Worm (Caenorhabditis elegans): ENCODE results near the gene F17E5.2.

The F17E5.2 gene

DNA sequence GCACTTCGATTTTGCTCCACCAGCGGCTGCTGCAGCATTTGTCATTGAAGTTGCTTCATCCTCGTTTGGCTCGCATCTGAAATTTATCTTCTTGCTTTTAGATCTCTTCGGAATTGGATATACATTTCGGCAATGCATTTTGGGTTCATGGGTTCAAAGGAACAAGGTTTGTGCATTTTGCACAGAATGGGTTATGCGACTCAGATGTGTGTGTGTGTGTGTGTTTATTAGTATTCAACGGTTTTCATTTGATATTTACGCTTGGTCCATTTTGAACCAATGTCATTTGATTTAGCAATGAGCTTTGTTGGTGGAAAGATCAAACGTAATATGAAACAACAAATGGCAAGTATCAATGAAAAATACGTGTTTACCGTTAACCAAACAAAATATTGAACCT lies 18.3 kb upstream of the F17E5.2 start:
- TF ChIP-seq ceh-13 (GFP tag; optimal IDR thresholded peaks at IDR 0.05) = no peak
- TF ChIP-seq scrt-1 (GFP tag; IDR thresholded peaks at IDR 0.05) = no peak
- TF ChIP-seq tbx-11 (GFP tag; IDR thresholded peaks at IDR 0.05) = no peak
- no peak for TF ChIP-seq pes-1 (GFP tag; IDR thresholded peaks at IDR 0.05)
- TF ChIP-seq tbx-37 (GFP tag; conservative IDR thresholded peaks at IDR 0.05) = no peak
- no peak for TF ChIP-seq ets-7 (tag; optimal IDR thresholded peaks at IDR 0.05)
- TF ChIP-seq tra-4 (tag; optimal IDR thresholded peaks at IDR 0.05) = no peak
- no peak for TF ChIP-seq hmg-4 (GFP tag; optimal IDR thresholded peaks at IDR 0.05)
- TF ChIP-seq hnd-1 (tag; optimal IDR thresholded peaks at IDR 0.05) = no peak
- TF ChIP-seq ama-1 (optimal IDR thresholded peaks at IDR 0.05) = no peak
- no peak for TF ChIP-seq ceh-36 (tag; optimal IDR thresholded peaks at IDR 0.05)
- no peak for TF ChIP-seq F13C5.2 (tag; optimal IDR thresholded peaks at IDR 0.05)
- no peak for TF ChIP-seq flt-1 (GFP tag; IDR thresholded peaks at IDR 0.05)
- no peak for TF ChIP-seq hmbx-1 (tag; optimal IDR thresholded peaks at IDR 0.05)
- TF ChIP-seq sea-1 (GFP tag; conservative IDR thresholded peaks at IDR 0.05) = no peak
- no peak for TF ChIP-seq B0310.2 (tag; optimal IDR thresholded peaks at IDR 0.05)
- no peak for TF ChIP-seq aly-1 (tag; optimal IDR thresholded peaks at IDR 0.05)

- TF ChIP-seq F13C5.2 (tag; optimal IDR thresholded peaks at IDR 0.05) = no peak
- TF ChIP-seq scrt-1 (GFP tag; IDR thresholded peaks at IDR 0.05) = no peak
- TF ChIP-seq sea-1 (GFP tag; conservative IDR thresholded peaks at IDR 0.05) = no peak
- TF ChIP-seq ceh-36 (tag; optimal IDR thresholded peaks at IDR 0.05) = no peak
- no peak for TF ChIP-seq flt-1 (GFP tag; IDR thresholded peaks at IDR 0.05)
- TF ChIP-seq aly-1 (tag; optimal IDR thresholded peaks at IDR 0.05) = no peak
- TF ChIP-seq tbx-11 (GFP tag; IDR thresholded peaks at IDR 0.05) = no peak
- no peak for TF ChIP-seq ets-7 (tag; optimal IDR thresholded peaks at IDR 0.05)
- no peak for TF ChIP-seq B0310.2 (tag; optimal IDR thresholded peaks at IDR 0.05)
- no peak for TF ChIP-seq pes-1 (GFP tag; IDR thresholded peaks at IDR 0.05)
- no peak for TF ChIP-seq hmbx-1 (tag; optimal IDR thresholded peaks at IDR 0.05)
- TF ChIP-seq ama-1 (optimal IDR thresholded peaks at IDR 0.05) = no peak
Measured at ce11 chrX:12378293-12378692, 15.8 kb upstream of the F17E5.2 start, which contains the start of gene glb-13. glb-13 (minus strand) TSS chrX:12378393.

- TF ChIP-seq sea-1 (GFP tag; conservative IDR thresholded peaks at IDR 0.05) (no peak), tbx-37 (GFP tag; conservative IDR thresholded peaks at IDR 0.05) (no peak), hmg-4 (GFP tag; optimal IDR thresholded peaks at IDR 0.05) (no peak), ceh-36 (tag; optimal IDR thresholded peaks at IDR 0.05) (no peak), tra-4 (tag; optimal IDR thresholded peaks at IDR 0.05) (no peak), scrt-1 (GFP tag; IDR thresholded peaks at IDR 0.05) (no peak), pes-1 (GFP tag; IDR thresholded peaks at IDR 0.05) (no peak), tbx-11 (GFP tag; IDR thresholded peaks at IDR 0.05) (no peak), ceh-13 (GFP tag; optimal IDR thresholded peaks at IDR 0.05) (no peak), ets-7 (tag; optimal IDR thresholded peaks at IDR 0.05) (no peak), flt-1 (GFP tag; IDR thresholded peaks at IDR 0.05) (no peak), hnd-1 (tag; optimal IDR thresholded peaks at IDR 0.05) (no peak)
Measured at ce11 chrX:12391380-12391779, 2.7 kb upstream of the F17E5.2 start, which contains the start of gene nekl-3. nekl-3 (minus strand) TSS chrX:12391480.

- TF ChIP-seq scrt-1 (GFP tag; IDR thresholded peaks at IDR 0.05) (no peak), hnd-1 (tag; optimal IDR thresholded peaks at IDR 0.05) (no peak), pes-1 (GFP tag; IDR thresholded peaks at IDR 0.05) (no peak), F13C5.2 (tag; optimal IDR thresholded peaks at IDR 0.05) (no peak), aly-1 (tag; optimal IDR thresholded peaks at IDR 0.05) (no peak), B0310.2 (tag; optimal IDR thresholded peaks at IDR 0.05) (no peak), hmbx-1 (tag; optimal IDR thresholded peaks at IDR 0.05) (no peak), flt-1 (GFP tag; IDR thresholded peaks at IDR 0.05) (no peak), ama-1 (optimal IDR thresholded peaks at IDR 0.05) (no peak), ceh-13 (GFP tag; optimal IDR thresholded peaks at IDR 0.05) (no peak), tra-4 (tag; optimal IDR thresholded peaks at IDR 0.05) (no peak), tbx-37 (GFP tag; conservative IDR thresholded peaks at IDR 0.05) (no peak), tbx-11 (GFP tag; IDR thresholded peaks at IDR 0.05) (no peak), sea-1 (GFP tag; conservative IDR thresholded peaks at IDR 0.05) (no peak), ets-7 (tag; optimal IDR thresholded peaks at IDR 0.05) (no peak), hmg-4 (GFP tag; optimal IDR thresholded peaks at IDR 0.05) (no peak), ceh-36 (tag; optimal IDR thresholded peaks at IDR 0.05) (no peak)
Measured at ce11 chrX:12404729-12405128, 10.7 kb downstream of the F17E5.2 start.

DNA sequence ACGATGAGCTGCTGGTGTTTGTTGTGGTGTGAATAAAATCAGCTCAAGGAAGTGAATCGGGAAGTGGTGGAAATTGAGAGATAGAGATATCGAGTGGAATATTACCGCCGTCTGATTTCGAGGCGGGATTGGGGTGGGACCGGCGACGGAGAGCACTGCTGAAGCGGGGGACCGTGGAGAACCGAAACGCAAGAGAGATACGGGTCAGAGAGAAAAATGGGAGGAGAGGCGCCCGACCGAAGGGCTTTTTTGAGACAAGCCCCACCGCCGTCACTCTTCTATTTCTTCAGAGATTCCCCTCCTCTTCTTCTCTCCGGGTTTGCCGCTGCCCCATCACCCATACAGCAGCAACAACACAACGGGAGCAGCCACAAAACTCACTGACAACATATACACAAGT lies 12.0 kb downstream of the F17E5.2 start:
- TF ChIP-seq hmbx-1 (tag; optimal IDR thresholded peaks at IDR 0.05) (no peak), hnd-1 (tag; optimal IDR thresholded peaks at IDR 0.05) (no peak), tbx-37 (GFP tag; conservative IDR thresholded peaks at IDR 0.05) (no peak), F13C5.2 (tag; optimal IDR thresholded peaks at IDR 0.05) (no peak), tra-4 (tag; optimal IDR thresholded peaks at IDR 0.05) (no peak), ama-1 (optimal IDR thresholded peaks at IDR 0.05) (no peak), ets-7 (tag; optimal IDR thresholded peaks at IDR 0.05) (no peak), tbx-11 (GFP tag; IDR thresholded peaks at IDR 0.05) (no peak), ceh-13 (GFP tag; optimal IDR thresholded peaks at IDR 0.05) (no peak), B0310.2 (tag; optimal IDR thresholded peaks at IDR 0.05) (no peak), hmg-4 (GFP tag; optimal IDR thresholded peaks at IDR 0.05) (no peak), pes-1 (GFP tag; IDR thresholded peaks at IDR 0.05) (no peak), aly-1 (tag; optimal IDR thresholded peaks at IDR 0.05) (no peak), flt-1 (GFP tag; IDR thresholded peaks at IDR 0.05) (no peak), scrt-1 (GFP tag; IDR thresholded peaks at IDR 0.05) (no peak), sea-1 (GFP tag; conservative IDR thresholded peaks at IDR 0.05) (no peak), ceh-36 (tag; optimal IDR thresholded peaks at IDR 0.05) (no peak)

ce11 chrX:12406592-12406991 lies 12.5 kb downstream of the F17E5.2 start:
- no peak for TF ChIP-seq ama-1 (optimal IDR thresholded peaks at IDR 0.05)
- TF ChIP-seq scrt-1 (GFP tag; IDR thresholded peaks at IDR 0.05) = no peak
- no peak for TF ChIP-seq F13C5.2 (tag; optimal IDR thresholded peaks at IDR 0.05)
- no peak for TF ChIP-seq sea-1 (GFP tag; conservative IDR thresholded peaks at IDR 0.05)
- no peak for TF ChIP-seq tbx-37 (GFP tag; conservative IDR thresholded peaks at IDR 0.05)
- TF ChIP-seq ets-7 (tag; optimal IDR thresholded peaks at IDR 0.05) = no peak
- no peak for TF ChIP-seq aly-1 (tag; optimal IDR thresholded peaks at IDR 0.05)
- no peak for TF ChIP-seq ceh-36 (tag; optimal IDR thresholded peaks at IDR 0.05)
- no peak for TF ChIP-seq hmg-4 (GFP tag; optimal IDR thresholded peaks at IDR 0.05)
- TF ChIP-seq flt-1 (GFP tag; IDR thresholded peaks at IDR 0.05) = no peak
- no peak for TF ChIP-seq hmbx-1 (tag; optimal IDR thresholded peaks at IDR 0.05)
- TF ChIP-seq hnd-1 (tag; optimal IDR thresholded peaks at IDR 0.05) = no peak
- no peak for TF ChIP-seq B0310.2 (tag; optimal IDR thresholded peaks at IDR 0.05)
- TF ChIP-seq tra-4 (tag; optimal IDR thresholded peaks at IDR 0.05) = no peak
- TF ChIP-seq tbx-11 (GFP tag; IDR thresholded peaks at IDR 0.05) = no peak
- TF ChIP-seq pes-1 (GFP tag; IDR thresholded peaks at IDR 0.05) = no peak
- TF ChIP-seq ceh-13 (GFP tag; optimal IDR thresholded peaks at IDR 0.05) = no peak

- TF ChIP-seq tbx-37 (GFP tag; conservative IDR thresholded peaks at IDR 0.05) (0 out of 2 replicates have a peak, but pooled peaks have one; percentile 12), pes-1 (GFP tag; IDR thresholded peaks at IDR 0.05) (no peak), F13C5.2 (tag; optimal IDR thresholded peaks at IDR 0.05) (peak; percentile 0), flt-1 (GFP tag; IDR thresholded peaks at IDR 0.05) (no peak), sea-1 (GFP tag; conservative IDR thresholded peaks at IDR 0.05) (no peak), hmg-4 (GFP tag; optimal IDR thresholded peaks at IDR 0.05) (peak; percentile 52), ceh-13 (GFP tag; optimal IDR thresholded peaks at IDR 0.05) (no peak), hnd-1 (tag; optimal IDR thresholded peaks at IDR 0.05) (no peak), tbx-11 (GFP tag; IDR thresholded peaks at IDR 0.05) (no peak), aly-1 (tag; optimal IDR thresholded peaks at IDR 0.05) (peak; percentile 77), ceh-36 (tag; optimal IDR thresholded peaks at IDR 0.05) (no peak), scrt-1 (GFP tag; IDR thresholded peaks at IDR 0.05) (0 out of 2 replicates have a peak, but pooled peaks have one; percentile 15), ama-1 (optimal IDR thresholded peaks at IDR 0.05) (no peak), hmbx-1 (tag; optimal IDR thresholded peaks at IDR 0.05) (no peak), B0310.2 (tag; optimal IDR thresholded peaks at IDR 0.05) (no peak), tra-4 (tag; optimal IDR thresholded peaks at IDR 0.05) (no peak)
Measured at ce11 chrX:12407297-12407696, 13.2 kb downstream of the F17E5.2 start.

All from whole organism, early embryonic.